Fruit fly (Drosophila melanogaster): ENCODE data around the gene CG2772.

dm6 chr2L:3452286-3452685 is 6.5 kb downstream of the CG2772 start, which contains the start of gene CG12795:
- TF ChIP-seq Hnf4 (GFP tag; optimal IDR thresholded peaks at IDR 0.05), result no peak
- TF ChIP-seq rgr (GFP tag; optimal IDR thresholded peaks at IDR 0.05), result no peak
- TF ChIP-seq N (GFP tag; optimal IDR thresholded peaks at IDR 0.05), result no peak
- TF ChIP-seq pan (optimal IDR thresholded peaks at IDR 0.05), result no peak
- TF ChIP-seq woc (GFP tag; optimal IDR thresholded peaks at IDR 0.05), result no peak
- TF ChIP-seq fru (GFP tag; optimal IDR thresholded peaks at IDR 0.05), result no peak
